Fruit fly (Drosophila melanogaster) whole organism, wandering third instar larva: Measurements from ENCODE around the gene Diap1.

Experiments
- Abd-B ChIP-seq: fragments of >200 bp; optimal IDR thresholded peaks from 2 replicates; lab custom pipeline; 2017; ENCODE audit warnings: missing biosample characterization, missing genetic modification characterization
- CG32264 ChIP-seq: fragments of 200-800 bp; sonication (Bioruptor generic); optimal IDR thresholded peaks from 2 replicates; lab custom pipeline; 2016; ENCODE audit warnings: missing biosample characterization, missing genetic modification characterization
- CG9705 ChIP-seq: fragments of 200-800 bp; sonication (Bioruptor generic); optimal IDR thresholded peaks from 2 replicates; lab custom pipeline; 2018; ENCODE audit warnings: missing biosample characterization, mild to moderate bottlenecking, missing genetic modification characterization
- Dfd ChIP-seq: fragments of >200 bp; optimal IDR thresholded peaks from 2 replicates; lab custom pipeline; 2017; ENCODE audit warnings: missing biosample characterization, missing genetic modification characterization
- Dif ChIP-seq: fragments of 200-275, 200-300 bp; sonication (Bioruptor generic); optimal IDR thresholded peaks from 2 replicates; lab custom pipeline; 2018; ENCODE audit warnings: missing biosample characterization, missing genetic modification characterization; ENCODE audit not compliant: partially characterized antibody
- GATAd ChIP-seq: sonication (Bioruptor generic); optimal IDR thresholded peaks from 2 replicates; lab custom pipeline; 2016; ENCODE audit warnings: missing biosample characterization, missing genetic modification characterization
- HLH106 ChIP-seq: fragments of 200-800 bp; optimal IDR thresholded peaks from 3 replicates; lab custom pipeline; 2019; ENCODE audit warnings: missing biosample characterization, mild to moderate bottlenecking, missing genetic modification characterization, moderate library complexity
- Hnf4 ChIP-seq: fragments of 200-800 bp; sonication (Bioruptor generic); optimal IDR thresholded peaks from 2 replicates; lab custom pipeline; 2016; ENCODE audit warnings: missing biosample characterization, mild to moderate bottlenecking, missing genetic modification characterization
- Hr78 ChIP-seq: fragments of >200 bp; optimal IDR thresholded peaks from 2 replicates; lab custom pipeline; 2017; ENCODE audit warnings: missing biosample characterization, missing genetic modification characterization
- Hr83 ChIP-seq: fragments of 200-300 bp; sonication (Bioruptor generic); optimal IDR thresholded peaks from 2 replicates; lab custom pipeline; 2016; ENCODE audit warnings: missing biosample characterization, mild to moderate bottlenecking, missing genetic modification characterization, moderate library complexity; ENCODE audit not compliant: poor library complexity, severe bottlenecking
- Jra ChIP-seq: sonication (Bioruptor generic); optimal IDR thresholded peaks from 2 replicates; lab custom pipeline; 2016; ENCODE audit warnings: missing biosample characterization, missing genetic modification characterization
- Mio ChIP-seq: sonication (Bioruptor generic); optimal IDR thresholded peaks from 2 replicates; lab custom pipeline; 2016; ENCODE audit warnings: missing biosample characterization, missing genetic modification characterization
- N ChIP-seq: fragments of >200 bp; optimal IDR thresholded peaks from 2 replicates; lab custom pipeline; 2018; ENCODE audit warnings: missing biosample characterization, missing external identifiers, missing genetic modification characterization
- OdsH ChIP-seq: fragments of 200-800 bp; sonication (Bioruptor generic); optimal IDR thresholded peaks from 2 replicates; lab custom pipeline; 2016; ENCODE audit warnings: missing biosample characterization, mild to moderate bottlenecking, missing genetic modification characterization
- Rel ChIP-seq, 2 experiments: fragments of 200-800 bp; sonication (Bioruptor generic) in 1 of 2; optimal IDR thresholded peaks; 2 replicates in 1 of 2; 3 replicates in 1 of 2; lab custom pipeline; 2016 to 2019; ENCODE audit warnings: mild to moderate bottlenecking in 2 of 2, missing biosample characterization in 2 of 2, missing genetic modification characterization in 2 of 2, moderate library complexity in 1 of 2
- Sp1 ChIP-seq: fragments of 200-800 bp; sonication (Bioruptor generic); optimal IDR thresholded peaks from 3 replicates; lab custom pipeline; 2019; ENCODE audit warnings: missing biosample characterization, mild to moderate bottlenecking, missing genetic modification characterization, moderate library complexity
- br ChIP-seq: fragments of 200-800 bp; sonication (Bioruptor generic); optimal IDR thresholded peaks from 2 replicates; lab custom pipeline; 2016; ENCODE audit warnings: missing biosample characterization, missing genetic modification characterization
- brk ChIP-seq: fragments of 200-800 bp; sonication (Bioruptor generic); optimal IDR thresholded peaks from 2 replicates; lab custom pipeline; 2016; ENCODE audit warnings: missing biosample characterization, mild to moderate bottlenecking, missing genetic modification characterization
- dl ChIP-seq, 2 experiments: fragments of 175-275, 200-275 bp in 1 of 2; fragments of 200-275 bp in 1 of 2; sonication (Bioruptor generic); optimal IDR thresholded peaks; lab custom pipeline; 2018; ENCODE audit warnings: mild to moderate bottlenecking in 2 of 2, missing biosample characterization in 2 of 2, missing genetic modification characterization in 2 of 2, moderate library complexity in 2 of 2; ENCODE audit not compliant: partially characterized antibody in 2 of 2, insufficient read depth in 1 of 2
- dmrt93B ChIP-seq: fragments of 200-800 bp; sonication (Bioruptor generic); optimal IDR thresholded peaks from 2 replicates; lab custom pipeline; 2018; ENCODE audit warnings: missing biosample characterization, mild to moderate bottlenecking, missing genetic modification characterization
- dsf ChIP-seq: sonication (Bioruptor generic); optimal IDR thresholded peaks from 2 replicates; lab custom pipeline; 2016; ENCODE audit warnings: missing biosample characterization, missing genetic modification characterization, borderline replicate concordance
- ey ChIP-seq: fragments of 200-800 bp; sonication (Bioruptor generic); optimal IDR thresholded peaks from 2 replicates; lab custom pipeline; 2016; ENCODE audit warnings: missing biosample characterization, missing genetic modification characterization
- foxo ChIP-seq, 2 experiments: fragments of 200-800 bp; sonication (Bioruptor generic); optimal IDR thresholded peaks; 2 replicates in 1 of 2; 3 replicates in 1 of 2; lab custom pipeline; 2016 to 2017; ENCODE audit warnings: missing biosample characterization in 2 of 2, missing genetic modification characterization in 2 of 2
- fru ChIP-seq: fragments of 200-800 bp; sonication (Bioruptor generic); optimal IDR thresholded peaks from 3 replicates; lab custom pipeline; 2016; ENCODE audit warnings: missing biosample characterization, mild to moderate bottlenecking, missing genetic modification characterization
- h ChIP-seq: fragments of 200-800 bp; sonication (Bioruptor generic); optimal IDR thresholded peaks from 3 replicates; lab custom pipeline; 2016; ENCODE audit warnings: missing biosample characterization, mild to moderate bottlenecking, missing genetic modification characterization
- jim ChIP-seq: fragments of 175-275, 200-325 bp; sonication (Bioruptor generic); optimal IDR thresholded peaks from 2 replicates; lab custom pipeline; 2016; ENCODE audit warnings: missing biosample characterization, mild to moderate bottlenecking, missing genetic modification characterization
- lola ChIP-seq: fragments of >200 bp; optimal IDR thresholded peaks from 2 replicates; lab custom pipeline; 2017; ENCODE audit warnings: missing biosample characterization, missing genetic modification characterization
- pan ChIP-seq: fragments of >200 bp; optimal IDR thresholded peaks from 2 replicates; lab custom pipeline; 2017
- psq ChIP-seq: fragments of 200-800 bp; sonication (Bioruptor generic); optimal IDR thresholded peaks from 3 replicates; lab custom pipeline; 2017; ENCODE audit warnings: missing biosample characterization, mild to moderate bottlenecking, missing genetic modification characterization, moderate library complexity
- rgr ChIP-seq: fragments of 200-800 bp; sonication (Bioruptor generic); optimal IDR thresholded peaks from 3 replicates; lab custom pipeline; 2016; ENCODE audit warnings: missing biosample characterization, mild to moderate bottlenecking, missing genetic modification characterization
- sage ChIP-seq: fragments of 200-800 bp; sonication (Bioruptor generic); optimal IDR thresholded peaks from 2 replicates; lab custom pipeline; 2016; ENCODE audit warnings: missing biosample characterization, mild to moderate bottlenecking, missing genetic modification characterization
- sv ChIP-seq: fragments of 200-800 bp; sonication (Bioruptor generic); optimal IDR thresholded peaks from 3 replicates; lab custom pipeline; 2016; ENCODE audit warnings: missing biosample characterization, missing genetic modification characterization
- tai ChIP-seq: sonication (Bioruptor generic); optimal IDR thresholded peaks from 2 replicates; lab custom pipeline; 2016; ENCODE audit warnings: missing biosample characterization, missing genetic modification characterization
- usp ChIP-seq: fragments of >200 bp; optimal IDR thresholded peaks from 2 replicates; lab custom pipeline; 2017; ENCODE audit warnings: missing biosample characterization, missing genetic modification characterization
- woc ChIP-seq: sonication (Bioruptor generic); optimal IDR thresholded peaks from 2 replicates; lab custom pipeline; 2016; ENCODE audit warnings: missing biosample characterization, mild to moderate bottlenecking, missing genetic modification characterization

The Diap1 gene

DNA sequence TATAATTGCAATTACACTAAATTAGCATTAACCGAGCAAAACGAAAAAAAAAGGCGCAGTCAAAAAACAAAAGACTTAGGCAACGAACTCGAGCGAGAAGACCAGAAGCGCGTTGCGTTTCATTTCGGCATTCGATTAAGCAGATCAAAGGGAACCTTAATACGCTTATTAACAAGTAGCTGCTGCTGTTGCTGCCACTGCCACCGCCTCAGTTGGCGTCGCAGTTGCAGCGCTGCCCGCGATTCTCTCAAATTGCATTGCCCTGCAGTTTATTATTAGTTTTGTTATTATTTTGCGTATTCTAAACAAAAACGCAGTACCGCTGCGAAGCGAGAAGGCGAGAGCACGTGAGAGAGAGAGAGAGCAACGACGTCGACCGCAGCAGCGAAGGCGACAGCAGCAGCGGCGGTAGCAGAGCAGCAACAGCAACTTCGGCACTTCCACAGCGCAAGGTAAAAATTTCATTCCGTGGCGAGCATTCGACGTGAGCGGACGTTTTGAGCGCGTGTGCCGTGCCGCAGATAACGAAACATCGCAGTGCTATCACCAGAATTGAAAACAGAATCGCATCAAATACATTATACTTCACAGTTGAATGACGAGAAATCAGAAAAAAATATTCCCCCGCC, 27.7 kb downstream of the Diap1 start, which contains the start of gene Notum:
Gene Notum, plus strand, starts transcription at position 461 of the 629 bp plus-strand sequence.
- peak; percentile 32 for TF ChIP-seq psq (GFP tag; lab: Kevin White, UChicago)
- no peak for TF ChIP-seq woc (GFP tag; lab: Kevin White, UChicago)
- no peak for TF ChIP-seq Hnf4 (GFP tag; lab: Kevin White, UChicago)
- TF ChIP-seq GATAd: no peak

dm6 chr3L:16021064-16021683, 29.7 kb downstream of the Diap1 start:
- TF ChIP-seq Dfd (no peak), HLH106 (peak; percentile 36), Hr83 (no peak), Hnf4 (GFP tag; lab: Kevin White, UChicago) (no peak), CG32264 (GFP tag; lab: Kevin White, UChicago) (no peak), sv (GFP tag; lab: Kevin White, UChicago) (no peak), Abd-B (no peak), Mio (GFP tag; lab: Kevin White, UChicago) (no peak), lola (no peak), foxo (GFP tag; optimal IDR thresholded peaks at IDR 0.05; lab: Kevin White, UChicago) (peak in 1 of 2 experiments; percentile 51), N (GFP tag; lab: Kevin White, UChicago) (no peak), Hr78 (GFP tag; lab: Kevin White, UChicago) (no peak), usp (GFP tag; lab: Kevin White, UChicago) (no peak), psq (GFP tag; lab: Kevin White, UChicago) (no peak), tai (GFP tag; lab: Kevin White, UChicago) (no peak), rgr (GFP tag; lab: Kevin White, UChicago) (peak; percentile 25), woc (GFP tag; lab: Kevin White, UChicago) (peak; percentile 22), dl (GFP tag; optimal IDR thresholded peaks at IDR 0.05; lab: Kevin White, UChicago; ENCODE audit: insufficient read depth in 1 of 2, partially characterized antibody in 2 of 2) (no peak), fru (GFP tag; lab: Kevin White, UChicago) (peak; percentile 38), Sp1 (GFP tag; lab: Kevin White, UChicago) (peak; percentile 2), jim (GFP tag; lab: Kevin White, UChicago) (no peak), OdsH (GFP tag; lab: Kevin White, UChicago) (peak; percentile 26), ey (GFP tag; lab: Kevin White, UChicago) (peak; percentile 19), br (GFP tag; lab: Kevin White, UChicago) (peak; percentile 21), brk (no peak), dsf (no peak), pan (no peak), Rel (GFP tag; optimal IDR thresholded peaks at IDR 0.05; lab: Kevin White, UChicago) (no peak), Rel (tag; optimal IDR thresholded peaks at IDR 0.05; lab: Kevin White, UChicago) (no peak), Dif (GFP tag; lab: Kevin White, UChicago) (no peak), h (GFP tag; lab: Kevin White, UChicago) (peak; percentile 57)

dm6 chr3L:16019144-16020006, 31.5 kb downstream of the Diap1 start:
- no peak for TF ChIP-seq Jra
- no peak for TF ChIP-seq br (GFP tag; lab: Kevin White, UChicago)
- no peak for TF ChIP-seq Hr78 (GFP tag; lab: Kevin White, UChicago)
- no peak for TF ChIP-seq jim (GFP tag; lab: Kevin White, UChicago)
- no peak for TF ChIP-seq GATAd
- TF ChIP-seq ey (GFP tag; lab: Kevin White, UChicago): peak; percentile 32
- peak; percentile 12 for TF ChIP-seq h (GFP tag; lab: Kevin White, UChicago)
- peak; percentile 43 for TF ChIP-seq woc (GFP tag; lab: Kevin White, UChicago)
- no peak for TF ChIP-seq lola
- peak in 1 of 2 experiments; percentile 41 for TF ChIP-seq foxo (GFP tag; optimal IDR thresholded peaks at IDR 0.05; lab: Kevin White, UChicago)
- TF ChIP-seq dmrt93B: peak; percentile 11
- TF ChIP-seq dl (GFP tag; optimal IDR thresholded peaks at IDR 0.05; lab: Kevin White, UChicago; ENCODE audit: insufficient read depth in 1 of 2, partially characterized antibody in 2 of 2): no peak
- TF ChIP-seq pan: no peak
- TF ChIP-seq Abd-B: no peak
- TF ChIP-seq HLH106: peak; percentile 3
- TF ChIP-seq N (GFP tag; lab: Kevin White, UChicago): no peak
- no peak for TF ChIP-seq Dif (GFP tag; lab: Kevin White, UChicago)
- no peak for TF ChIP-seq tai (GFP tag; lab: Kevin White, UChicago)
- no peak for TF ChIP-seq dsf
- no peak for TF ChIP-seq usp (GFP tag; lab: Kevin White, UChicago)
- no peak for TF ChIP-seq Hr83
- TF ChIP-seq CG9705 (GFP tag; lab: Kevin White, UChicago): no peak
- TF ChIP-seq sv (GFP tag; lab: Kevin White, UChicago): no peak
- no peak for TF ChIP-seq brk
- TF ChIP-seq OdsH (GFP tag; lab: Kevin White, UChicago): peak; percentile 26
- TF ChIP-seq Hnf4 (GFP tag; lab: Kevin White, UChicago): no peak
- TF ChIP-seq CG32264 (GFP tag; lab: Kevin White, UChicago): no peak
- TF ChIP-seq Sp1 (GFP tag; lab: Kevin White, UChicago): peak; percentile 40
- no peak for TF ChIP-seq sage (GFP tag; lab: Kevin White, UChicago)
- no peak for TF ChIP-seq psq (GFP tag; lab: Kevin White, UChicago)
- peak; percentile 69 for TF ChIP-seq Dfd
- no peak for TF ChIP-seq Rel (GFP tag; optimal IDR thresholded peaks at IDR 0.05; lab: Kevin White, UChicago)
- no peak for TF ChIP-seq Rel (tag; optimal IDR thresholded peaks at IDR 0.05; lab: Kevin White, UChicago)
- TF ChIP-seq rgr (GFP tag; lab: Kevin White, UChicago): peak; percentile 6
- TF ChIP-seq Mio (GFP tag; lab: Kevin White, UChicago): no peak
